Fruit fly (Drosophila melanogaster) whole organism, embryonic: Measurements from ENCODE around the gene obst-F.

ENCODE experiments used
- CG11504 ChIP-seq: fragments of 200-800 bp; sonication (Bioruptor generic); optimal IDR thresholded peaks from 3 replicates; lab custom pipeline; 2019; ENCODE audit warnings: missing biosample characterization, mild to moderate bottlenecking, missing genetic modification characterization, moderate library complexity
- CG18599 ChIP-seq: fragments of 200-800 bp; sonication (Bioruptor generic); optimal IDR thresholded peaks from 3 replicates; lab custom pipeline; 2017; ENCODE audit warnings: missing biosample characterization, missing genetic modification characterization, mild to moderate bottlenecking, moderate library complexity, missing genetic modification reagents
- CG2120 ChIP-seq: fragments of 200-800 bp; sonication (Bioruptor generic); optimal IDR thresholded peaks from 3 replicates; lab custom pipeline; 2016; ENCODE audit warnings: missing biosample characterization, missing genetic modification characterization
- CG2678 ChIP-seq: fragments of 200-800 bp; sonication (Bioruptor generic); optimal IDR thresholded peaks from 3 replicates; lab custom pipeline; 2019; ENCODE audit warnings: missing biosample characterization, mild to moderate bottlenecking, missing genetic modification characterization, moderate library complexity
- CG30431 ChIP-seq: fragments of 200-800 bp; sonication (Bioruptor generic); optimal IDR thresholded peaks from 2 replicates; lab custom pipeline; 2017; ENCODE audit warnings: missing biosample characterization, missing genetic modification characterization
- CG32532 ChIP-seq: fragments of 200-800 bp; sonication (Bioruptor generic); IDR thresholded peaks from 2 replicates; pipeline ENCODE4 v1.3.6; 2022; ENCODE audit warnings: missing biosample characterization, missing genetic modification characterization
- CG3407 ChIP-seq: fragments of 200-800 bp; sonication (Bioruptor generic); optimal IDR thresholded peaks from 2 replicates; lab custom pipeline; 2018; ENCODE audit warnings: missing biosample characterization, mild to moderate bottlenecking, missing genetic modification characterization
- CG7556 ChIP-seq: fragments of 200-800 bp; sonication (Bioruptor generic); optimal IDR thresholded peaks from 2 replicates; lab custom pipeline; 2017; ENCODE audit warnings: missing biosample characterization, mild to moderate bottlenecking, missing genetic modification characterization
- D ChIP-seq, 2 experiments: fragments of 200-800 bp in 1 of 2; fragments of >200 bp in 1 of 2; sonication (Bioruptor generic) in 1 of 2; optimal IDR thresholded peaks; 2 replicates in 1 of 2; 3 replicates in 1 of 2; lab custom pipeline; 2017; ENCODE audit warnings: mild to moderate bottlenecking in 1 of 2, missing biosample characterization in 1 of 2, missing genetic modification characterization in 1 of 2, missing genetic modification reagents in 1 of 2
- Ets65A ChIP-seq: fragments of 200-800 bp; sonication (Bioruptor generic); peaks from one replicate; lab custom pipeline; 2016; ENCODE audit warnings: missing biosample characterization, missing genetic modification characterization
- Fer1 ChIP-seq: fragments of 200-800 bp; sonication (Bioruptor generic); optimal IDR thresholded peaks from 2 replicates; lab custom pipeline; 2017; ENCODE audit warnings: missing biosample characterization, mild to moderate bottlenecking, missing genetic modification characterization
- HHEX ChIP-seq: fragments of 200-800 bp; sonication (Bioruptor generic); optimal IDR thresholded peaks from 3 replicates; lab custom pipeline; 2017; ENCODE audit warnings: missing biosample characterization, mild to moderate bottlenecking, missing genetic modification characterization, missing genetic modification reagents
- HLH54F ChIP-seq: fragments of 200-800 bp; sonication (Bioruptor generic); optimal IDR thresholded peaks from 3 replicates; lab custom pipeline; 2016; ENCODE audit warnings: missing biosample characterization, missing genetic modification characterization
- Hand ChIP-seq: fragments of 200-800 bp; sonication (Bioruptor generic); optimal IDR thresholded peaks from 2 replicates; lab custom pipeline; 2017; ENCODE audit warnings: mild to moderate bottlenecking, missing biosample characterization, missing genetic modification reagents, missing genetic modification characterization
- Hmr ChIP-seq: fragments of 200-800 bp; sonication (Bioruptor generic); optimal IDR thresholded peaks from 3 replicates; lab custom pipeline; 2017; ENCODE audit warnings: mild to moderate bottlenecking, missing biosample characterization, missing genetic modification reagents, missing genetic modification characterization
- Hr51 ChIP-seq, 2 experiments: fragments of 200-800 bp; sonication (Bioruptor generic); optimal IDR thresholded peaks; 2 replicates in 1 of 2; 3 replicates in 1 of 2; lab custom pipeline; 2016 to 2018; ENCODE audit warnings: missing biosample characterization in 2 of 2, missing genetic modification characterization in 2 of 2, mild to moderate bottlenecking in 1 of 2, moderate library complexity in 1 of 2
- MBD-R2 ChIP-seq: fragments of 200-800 bp; sonication (Bioruptor generic); IDR thresholded peaks from 2 replicates; pipeline ENCODE4 v1.3.6; 2022; ENCODE audit warnings: missing biosample characterization, missing genetic modification characterization
- Meics ChIP-seq: fragments of 200-800 bp; sonication (Bioruptor generic); optimal IDR thresholded peaks from 2 replicates; lab custom pipeline; 2017; ENCODE audit warnings: missing biosample characterization, mild to moderate bottlenecking, missing genetic modification characterization
- cg ChIP-seq: fragments of 200-800 bp; sonication (Bioruptor generic); optimal IDR thresholded peaks from 3 replicates; lab custom pipeline; 2019; ENCODE audit warnings: missing biosample characterization, mild to moderate bottlenecking, missing genetic modification characterization, moderate library complexity
- dati ChIP-seq: fragments of 200-800 bp; sonication (Bioruptor generic); IDR thresholded peaks from 2 replicates; pipeline ENCODE4 v1.3.6; 2022; ENCODE audit warnings: missing biosample characterization, missing genetic modification characterization
- gce ChIP-seq: fragments of 200-800 bp; sonication (Bioruptor generic); IDR thresholded peaks from 3 replicates; pipeline ENCODE4 v1.3.6; 2022; ENCODE audit warnings: missing biosample characterization, missing genetic modification characterization
- gem ChIP-seq: fragments of 200-800 bp; sonication (Bioruptor generic); optimal IDR thresholded peaks from 2 replicates; lab custom pipeline; 2019; ENCODE audit warnings: missing biosample characterization, mild to moderate bottlenecking, missing genetic modification characterization, moderate library complexity
- lab ChIP-seq: fragments of 200-800 bp; sonication (Bioruptor generic); optimal IDR thresholded peaks from 3 replicates; lab custom pipeline; 2017; ENCODE audit warnings: missing biosample characterization, missing genetic modification characterization, mild to moderate bottlenecking, moderate library complexity, missing genetic modification reagents
- pho ChIP-seq: fragments of 200-800 bp; sonication (Bioruptor generic); optimal IDR thresholded peaks from 2 replicates; lab custom pipeline; 2016; ENCODE audit warnings: missing biosample characterization, missing genetic modification characterization
- ranshi ChIP-seq: fragments of 200-800 bp; sonication (Bioruptor generic); IDR thresholded peaks from 2 replicates; pipeline ENCODE4 v1.3.6; 2022; ENCODE audit warnings: missing biosample characterization, missing genetic modification characterization
- sens ChIP-seq: fragments of 200-800 bp; sonication (Bioruptor generic); peaks from one replicate; lab custom pipeline; 2016; ENCODE audit warnings: missing biosample characterization, missing genetic modification characterization
- toy ChIP-seq: fragments of 200-800 bp; sonication (Bioruptor generic); IDR thresholded peaks from 2 replicates; pipeline ENCODE4 v1.3.6; 2022; ENCODE audit warnings: missing biosample characterization, missing genetic modification characterization
- zfh2 ChIP-seq: fragments of 200-800 bp; sonication (Bioruptor generic); optimal IDR thresholded peaks from 2 replicates; lab custom pipeline; 2016; ENCODE audit warnings: missing biosample characterization, missing genetic modification characterization

obst-F gene

DNA sequence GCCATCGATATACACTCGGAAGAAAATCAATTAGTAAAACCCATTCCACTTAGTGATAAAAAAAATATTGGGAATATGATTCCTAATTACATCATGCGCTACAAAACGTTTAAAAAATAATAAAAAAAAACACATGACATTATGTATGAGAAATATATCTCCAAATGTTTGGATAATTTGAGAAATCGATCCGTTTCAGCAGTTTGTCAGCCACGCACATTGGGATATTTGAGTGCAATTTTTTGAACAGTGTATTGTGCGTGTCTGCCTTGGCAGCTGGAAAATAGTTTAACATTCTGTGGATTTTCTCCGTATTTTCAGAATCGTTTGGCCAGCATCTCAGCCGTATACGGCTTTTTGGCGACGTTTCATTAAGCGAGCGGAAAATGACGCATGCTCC is 23.3 kb downstream of the obst-F start:
- peak; percentile 41 for TF ChIP-seq sens (GFP tag; lab: Kevin White, UChicago)
- TF ChIP-seq Fer1 (GFP tag; lab: Kevin White, UChicago), result peak; percentile 9
- TF ChIP-seq pho (GFP tag; lab: Kevin White, UChicago), result peak; percentile 5
- TF ChIP-seq CG2120, result peak; percentile 53
- peak; percentile 41 for TF ChIP-seq CG2678 (tag; lab: Kevin White, UChicago)
- no peak for TF ChIP-seq MBD-R2 (GFP tag; lab: Robert Waterston, UW)
- peak; percentile 35 for TF ChIP-seq gem (tag; lab: Kevin White, UChicago)
- no peak for TF ChIP-seq toy (GFP tag; lab: Robert Waterston, UW)
- TF ChIP-seq Hand, result peak; percentile 5
- TF ChIP-seq zfh2, result no peak
- TF ChIP-seq Hr51 (GFP tag; optimal IDR thresholded peaks at IDR 0.05; lab: Kevin White, UChicago), result peak in 1 of 2 experiments; percentile 19
- peak; percentile 5 for TF ChIP-seq Meics (GFP tag; lab: Kevin White, UChicago)
- TF ChIP-seq HLH54F (GFP tag; lab: Kevin White, UChicago), result no peak
- TF ChIP-seq CG32532 (GFP tag; lab: Robert Waterston, UW), result 0 out of 2 replicates have a peak, but pooled peaks have one; percentile 10
- peak; percentile 60 for TF ChIP-seq CG18599 (GFP tag; lab: Kevin White, UChicago)
- no peak for TF ChIP-seq HHEX (GFP tag; lab: Kevin White, UChicago)
- peak; percentile 6 for TF ChIP-seq lab
- no peak for TF ChIP-seq D (optimal IDR thresholded peaks at IDR 0.05; lab: Kevin White, UChicago)
- TF ChIP-seq D (GFP tag; optimal IDR thresholded peaks at IDR 0.05; lab: Kevin White, UChicago), result no peak
- no peak for TF ChIP-seq ranshi (GFP tag; lab: Robert Waterston, UW)
- TF ChIP-seq CG11504, result peak; percentile 24
- TF ChIP-seq CG3407, result no peak
- peak; percentile 23 for TF ChIP-seq Hmr (GFP tag; lab: Kevin White, UChicago)
- no peak for TF ChIP-seq CG30431 (GFP tag; lab: Kevin White, UChicago)
- TF ChIP-seq CG7556, result peak; percentile 23

DNA sequence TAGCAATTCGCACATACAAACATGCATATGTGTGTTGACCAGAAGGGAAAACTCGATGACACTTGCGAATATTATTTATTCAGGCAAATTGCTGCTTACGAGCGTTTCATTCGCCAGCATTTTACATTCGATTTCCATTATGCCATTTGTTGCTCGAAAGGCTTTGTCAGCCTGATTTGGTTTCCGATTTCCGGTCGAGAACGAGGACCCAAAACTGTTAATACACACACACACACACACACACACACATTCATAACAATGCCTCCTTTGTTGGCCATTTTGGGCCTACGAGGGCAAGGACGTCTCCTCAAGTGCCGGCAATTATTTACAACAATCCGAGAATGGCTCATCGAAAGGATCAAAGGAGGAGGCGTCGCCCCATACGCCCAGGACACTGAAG is 23.7 kb downstream of the obst-F start:
- TF ChIP-seq gce (0 out of 3 replicates have a peak, but pooled peaks have one; percentile 15), Ets65A (GFP tag; lab: Kevin White, UChicago) (peak; percentile 61), dati (GFP tag; lab: Robert Waterston, UW) (no peak)

DNA sequence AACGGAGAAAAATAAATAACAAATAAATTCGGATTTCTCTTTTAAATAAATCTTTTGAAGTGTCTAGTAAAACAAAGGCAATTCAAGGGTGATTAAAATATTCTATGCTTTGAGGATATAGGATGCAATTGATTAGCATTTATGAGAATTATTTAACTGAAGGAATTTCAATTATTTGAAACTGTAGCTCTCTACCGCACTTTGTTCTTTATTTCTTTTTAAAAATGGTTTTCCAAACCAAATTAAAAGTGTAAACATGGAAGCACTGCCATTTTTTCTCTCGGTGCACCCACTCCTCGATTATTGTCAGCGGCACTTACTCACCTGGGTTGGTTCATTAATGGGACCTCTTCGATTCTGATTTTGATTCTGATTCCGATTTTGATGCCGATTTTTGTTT is 33.3 kb downstream of the obst-F start:
- TF ChIP-seq cg (GFP tag; lab: Kevin White, UChicago) (no peak), lab (peak; percentile 1)
